Worm (Caenorhabditis elegans): Measurements from ENCODE around the gene aipl-1.
"Not testable (repeated sequence)": the region's sequence is repeated elsewhere in the genome, so short reads cannot be mapped to it uniquely, and the experiment has no call there.

The aipl-1 gene

DNA sequence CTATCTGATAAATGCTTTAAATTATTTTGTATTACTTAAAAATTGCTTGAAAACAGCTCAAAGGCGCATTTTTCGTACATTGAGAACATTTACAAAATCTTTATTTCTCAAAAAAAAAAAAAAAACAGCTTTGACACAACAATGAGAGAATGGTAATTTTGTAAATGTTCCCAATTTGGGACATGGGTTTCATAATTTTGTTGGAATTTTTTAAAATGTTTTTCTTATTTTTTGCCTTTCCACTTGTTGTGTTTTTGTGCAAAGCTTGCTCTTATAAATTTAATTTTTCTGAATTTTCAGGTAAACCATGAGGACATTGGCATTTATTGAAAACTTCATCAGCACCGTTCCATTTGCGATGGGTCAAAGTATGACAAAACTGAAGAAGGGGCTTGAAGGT, 24.9 kb downstream of the aipl-1 start, which contains the start of gene T01G5.7:
Gene T01G5.7 (plus strand): TSS at position 301 of the 400 bp plus-strand sequence.
- TF ChIP-seq nhr-77 (tag; optimal IDR thresholded peaks at IDR 0.05): no peak
- no peak for TF ChIP-seq ztf-11 (tag; optimal IDR thresholded peaks at IDR 0.05)
- no peak for TF ChIP-seq lin-11 (tag; optimal IDR thresholded peaks at IDR 0.05)
- TF ChIP-seq nhr-10 (tag; optimal IDR thresholded peaks at IDR 0.05): no peak
- no peak for TF ChIP-seq ztf-1 (GFP tag; conservative IDR thresholded peaks at IDR 0.05)
- no peak for TF ChIP-seq R02D3.7 (tag; optimal IDR thresholded peaks at IDR 0.05)
- no peak for TF ChIP-seq F13H6.1 (tag; optimal IDR thresholded peaks at IDR 0.05)
- no peak for TF ChIP-seq sem-4 (tag; optimal IDR thresholded peaks at IDR 0.05)
- no peak for TF ChIP-seq lsy-2 (tag; optimal IDR thresholded peaks at IDR 0.05)
- no peak for TF ChIP-seq nhr-237 (tag; optimal IDR thresholded peaks at IDR 0.05)
- TF ChIP-seq elt-1 (tag; optimal IDR thresholded peaks at IDR 0.05): no peak
- no peak for TF ChIP-seq unc-55 (GFP tag; optimal IDR thresholded peaks at IDR 0.05)
- no peak for TF ChIP-seq Y55F3AM.14 (GFP tag; optimal IDR thresholded peaks at IDR 0.05)
- TF ChIP-seq ceh-82 (tag; optimal IDR thresholded peaks at IDR 0.05): no peak
- no peak for TF ChIP-seq aly-2 (tag; optimal IDR thresholded peaks at IDR 0.05)
- TF ChIP-seq mdl-1 (tag; optimal IDR thresholded peaks at IDR 0.05): no peak

DNA sequence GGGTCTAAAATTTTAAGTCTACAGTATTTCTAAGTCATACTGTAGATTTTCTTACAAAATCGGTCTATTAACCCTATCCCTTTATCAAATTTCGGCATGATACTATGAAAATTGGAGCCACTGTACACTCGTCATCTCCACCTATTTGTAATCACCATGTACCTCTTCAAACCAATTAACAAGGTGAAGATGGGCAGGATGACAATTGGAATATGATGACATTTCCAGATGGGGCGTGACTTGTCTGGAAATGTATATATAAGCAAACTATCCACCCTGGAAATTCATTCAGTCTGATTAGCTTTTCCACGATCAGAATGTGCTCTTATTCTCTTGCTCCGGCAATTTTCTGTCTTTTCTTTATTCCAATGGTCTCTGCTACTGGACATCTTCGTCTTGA, 27.3 kb downstream of the aipl-1 start, which contains the start of gene Y75B12A.2:
Gene Y75B12A.2 (plus strand): TSS at position 301 of the 400 bp plus-strand sequence.
- TF ChIP-seq unc-55 (GFP tag; optimal IDR thresholded peaks at IDR 0.05) (no peak), alr-1 (tag; optimal IDR thresholded peaks at IDR 0.05) (no peak), sem-4 (tag; optimal IDR thresholded peaks at IDR 0.05) (no peak), ceh-82 (tag; optimal IDR thresholded peaks at IDR 0.05) (no peak), ceh-16 (tag; optimal IDR thresholded peaks at IDR 0.05) (no peak), mbf-1 (tag; optimal IDR thresholded peaks at IDR 0.05) (no peak), zag-1 (tag; optimal IDR thresholded peaks at IDR 0.05) (no peak), skn-1 (tag; optimal IDR thresholded peaks at IDR 0.05) (no peak), sma-9 (GFP tag; optimal IDR thresholded peaks at IDR 0.05) (no peak), sma-9 (tag; optimal IDR thresholded peaks at IDR 0.05) (no peak), nhr-6 (tag; optimal IDR thresholded peaks at IDR 0.05) (no peak), ZK546.5 (tag; optimal IDR thresholded peaks at IDR 0.05) (no peak), lin-39 (tag; optimal IDR thresholded peaks at IDR 0.05) (no peak), lsy-2 (tag; optimal IDR thresholded peaks at IDR 0.05) (no peak), lin-13 (GFP tag; optimal IDR thresholded peaks at IDR 0.05) (no peak)

DNA sequence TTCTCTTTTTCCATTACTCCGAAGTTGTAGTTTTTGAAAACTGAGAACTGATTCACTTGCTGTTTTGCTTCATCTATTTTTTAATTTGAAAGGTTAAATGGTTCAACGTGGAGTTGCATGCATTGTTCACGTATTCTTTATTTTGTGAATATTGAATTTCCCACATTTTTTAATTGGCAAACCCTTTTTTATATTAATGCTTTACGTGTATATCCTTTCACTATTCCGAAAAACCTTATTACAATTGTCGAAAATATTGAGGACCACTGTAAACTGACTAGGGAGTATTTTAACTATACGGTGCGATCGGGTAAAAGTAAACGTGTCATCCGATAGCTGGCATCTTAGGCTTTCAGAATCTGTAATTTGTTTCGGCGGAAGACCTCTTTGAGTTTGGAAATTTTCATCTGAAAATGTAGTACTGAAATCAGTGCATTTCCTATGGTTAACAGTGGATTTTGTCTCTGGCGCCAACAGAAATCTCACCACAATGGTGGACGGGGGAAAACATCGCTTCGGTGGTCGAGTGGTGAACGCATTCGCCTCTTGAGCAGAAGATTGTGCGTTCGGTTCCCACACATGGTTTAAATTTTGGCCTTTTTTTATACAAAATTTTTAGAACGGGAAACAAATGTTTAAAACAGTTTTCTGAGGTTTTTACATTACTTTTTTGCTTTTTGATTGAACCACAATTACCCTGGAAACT, 30.6 kb downstream of the aipl-1 start, which contains the start of gene C01G10.14:
Gene C01G10.14 (minus strand): TSS at position 51 of the 706 bp plus-strand sequence.
- TF ChIP-seq sma-9 (GFP tag; optimal IDR thresholded peaks at IDR 0.05); sma-9 (tag; optimal IDR thresholded peaks at IDR 0.05); mab-5 (tag; optimal IDR thresholded peaks at IDR 0.05); nhr-6 (tag; optimal IDR thresholded peaks at IDR 0.05): not testable (repeated sequence)

DNA sequence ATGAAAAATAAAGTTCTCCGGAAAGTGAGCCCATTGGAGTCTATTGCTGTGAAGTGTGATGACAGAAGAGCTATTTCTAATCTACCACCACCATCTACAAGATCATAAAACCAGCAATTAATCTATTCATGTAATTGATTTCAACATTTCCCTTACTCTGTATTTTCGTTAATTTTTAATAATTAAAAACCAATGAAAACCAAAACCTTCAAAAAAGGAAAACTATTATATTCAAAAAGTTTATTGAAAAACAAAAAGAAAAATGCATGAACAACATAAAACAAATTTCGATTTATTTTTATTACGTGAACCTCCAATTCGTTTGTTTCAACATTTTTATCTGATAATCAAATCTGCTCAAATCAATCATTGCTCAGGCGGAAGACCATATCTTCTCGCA, 37.2 kb downstream of the aipl-1 start, which contains the start of gene C01G10.1:
Gene C01G10.1 (plus strand): TSS at position 301 of the 400 bp plus-strand sequence.
- TF ChIP-seq zag-1 (tag; optimal IDR thresholded peaks at IDR 0.05) (no peak), ztf-1 (GFP tag; conservative IDR thresholded peaks at IDR 0.05) (no peak), gmeb-1 (tag; optimal IDR thresholded peaks at IDR 0.05) (no peak), lsy-2 (tag; optimal IDR thresholded peaks at IDR 0.05) (no peak), egl-27 (tag; optimal IDR thresholded peaks at IDR 0.05) (no peak), crh-2 (tag; optimal IDR thresholded peaks at IDR 0.05) (no peak)

DNA sequence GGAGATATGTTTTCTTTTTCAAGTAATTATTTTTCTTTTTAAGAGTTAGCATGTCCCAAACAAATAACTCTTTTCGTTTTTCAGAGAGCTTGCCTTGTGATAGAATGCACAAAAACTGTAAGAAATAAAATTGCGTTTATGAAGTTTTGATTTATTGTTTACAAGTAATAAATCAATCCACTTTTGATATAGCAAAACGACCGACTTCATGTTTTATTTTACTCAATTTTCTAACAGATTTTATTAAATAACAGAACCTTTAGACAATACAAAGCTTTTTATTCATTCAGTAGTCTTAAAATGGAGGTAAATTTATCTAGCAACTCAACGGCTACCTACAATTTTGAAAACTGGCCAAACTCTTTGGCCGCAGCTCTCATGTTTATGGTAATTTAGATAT, 41.9 kb downstream of the aipl-1 start, which contains the start of gene srx-78:
Gene srx-78 (plus strand): TSS at position 301 of the 400 bp plus-strand sequence.
- no peak for TF ChIP-seq sem-4 (tag; optimal IDR thresholded peaks at IDR 0.05)
- no peak for TF ChIP-seq unc-55 (GFP tag; optimal IDR thresholded peaks at IDR 0.05)
- TF ChIP-seq nhr-12 (tag; optimal IDR thresholded peaks at IDR 0.05): no peak
- TF ChIP-seq crh-2 (tag; optimal IDR thresholded peaks at IDR 0.05): no peak
- TF ChIP-seq nhr-21 (tag; optimal IDR thresholded peaks at IDR 0.05): no peak
- no peak for TF ChIP-seq gmeb-1 (tag; optimal IDR thresholded peaks at IDR 0.05)
- no peak for TF ChIP-seq unc-62 (GFP tag; optimal IDR thresholded peaks at IDR 0.05)
- no peak for TF ChIP-seq nhr-129 (tag; optimal IDR thresholded peaks at IDR 0.05)
- no peak for TF ChIP-seq lsy-2 (tag; optimal IDR thresholded peaks at IDR 0.05)
- TF ChIP-seq aly-2 (tag; optimal IDR thresholded peaks at IDR 0.05): no peak
- TF ChIP-seq R02D3.7 (tag; optimal IDR thresholded peaks at IDR 0.05): no peak
- no peak for TF ChIP-seq ama-1 (optimal IDR thresholded peaks at IDR 0.05)
- TF ChIP-seq nhr-10 (tag; optimal IDR thresholded peaks at IDR 0.05): no peak
- TF ChIP-seq mab-5 (tag; optimal IDR thresholded peaks at IDR 0.05): no peak
- no peak for TF ChIP-seq lin-39 (tag; optimal IDR thresholded peaks at IDR 0.05)
- TF ChIP-seq alr-1 (tag; optimal IDR thresholded peaks at IDR 0.05): no peak
